Fruit fly (Drosophila melanogaster) whole organism, embryonic: ENCODE data around the gene CG9855.

ENCODE experiments used
- Atf6 ChIP-seq: fragments of 200-800 bp; sonication (Bioruptor generic); IDR thresholded peaks from 2 replicates; pipeline ENCODE4 v1.3.6; 2022; ENCODE audit warnings: missing biosample characterization, missing genetic modification characterization
- C15 ChIP-seq: fragments of 200-800 bp; sonication (Bioruptor generic); IDR thresholded peaks from 3 replicates; pipeline ENCODE4 v1.3.6; 2022; ENCODE audit warnings: missing biosample characterization, missing genetic modification characterization
- CG10543 ChIP-seq: fragments of 200-800 bp; sonication (Bioruptor generic); optimal IDR thresholded peaks from 3 replicates; lab custom pipeline; 2017; ENCODE audit warnings: missing biosample characterization, mild to moderate bottlenecking, missing genetic modification characterization, moderate library complexity
- CG11723 ChIP-seq: fragments of 200-800 bp; sonication (Bioruptor generic); optimal IDR thresholded peaks from 2 replicates; lab custom pipeline; 2017; ENCODE audit warnings: missing biosample characterization, mild to moderate bottlenecking, missing genetic modification characterization
- CG12104 ChIP-seq: fragments of 200-800 bp; sonication (Bioruptor generic); optimal IDR thresholded peaks from 3 replicates; lab custom pipeline; 2016; ENCODE audit warnings: missing biosample characterization, missing genetic modification characterization
- CG14014 ChIP-seq: fragments of 200-800 bp; sonication (Bioruptor generic); IDR thresholded peaks from 2 replicates; pipeline ENCODE4 v1.3.6; 2022; ENCODE audit warnings: missing biosample characterization, missing genetic modification characterization
- CG14860 ChIP-seq: fragments of 200-800 bp; sonication (Bioruptor generic); IDR thresholded peaks from 3 replicates; pipeline ENCODE4 v1.3.6; 2022; ENCODE audit warnings: missing biosample characterization, missing genetic modification characterization; ENCODE audit not compliant: partially characterized antibody
- CG14965 ChIP-seq: fragments of 200-800 bp; sonication (Bioruptor generic); optimal IDR thresholded peaks from 2 replicates; lab custom pipeline; 2016; ENCODE audit warnings: missing biosample characterization, missing genetic modification characterization, borderline replicate concordance
- CG17568 ChIP-seq: fragments of 200-800 bp; sonication (Bioruptor generic); optimal IDR thresholded peaks from 2 replicates; lab custom pipeline; 2018; ENCODE audit warnings: missing biosample characterization, mild to moderate bottlenecking, missing genetic modification characterization, moderate library complexity
- CG17829 ChIP-seq: fragments of 200-800 bp; optimal IDR thresholded peaks from 2 replicates; lab custom pipeline; 2019; ENCODE audit warnings: missing biosample characterization, mild to moderate bottlenecking, missing genetic modification characterization, moderate library complexity
- CG1792 ChIP-seq: fragments of 200-800 bp; sonication (Bioruptor generic); optimal IDR thresholded peaks from 2 replicates; lab custom pipeline; 2016; ENCODE audit warnings: missing biosample characterization, missing genetic modification characterization
- CG18476 ChIP-seq: fragments of 200-800 bp; sonication (Bioruptor generic); optimal IDR thresholded peaks from 2 replicates; lab custom pipeline; 2016; ENCODE audit warnings: missing biosample characterization, mild to moderate bottlenecking, missing genetic modification characterization
- CG2120 ChIP-seq: fragments of 200-800 bp; sonication (Bioruptor generic); optimal IDR thresholded peaks from 3 replicates; lab custom pipeline; 2016; ENCODE audit warnings: missing biosample characterization, missing genetic modification characterization
- CG30431 ChIP-seq: fragments of 200-800 bp; sonication (Bioruptor generic); optimal IDR thresholded peaks from 2 replicates; lab custom pipeline; 2017; ENCODE audit warnings: missing biosample characterization, missing genetic modification characterization
- CG3163 ChIP-seq: fragments of 200-800 bp; sonication (Bioruptor generic); optimal IDR thresholded peaks from 3 replicates; lab custom pipeline; 2016; ENCODE audit warnings: missing biosample characterization, missing genetic modification characterization
- CG5180 ChIP-seq: fragments of 200-800 bp; sonication (Bioruptor generic); optimal IDR thresholded peaks from 3 replicates; lab custom pipeline; 2017; ENCODE audit warnings: missing biosample characterization, missing genetic modification characterization, mild to moderate bottlenecking, moderate library complexity, missing genetic modification reagents
- CG6683 ChIP-seq: fragments of 200-800 bp; sonication (Bioruptor generic); optimal IDR thresholded peaks from 2 replicates; lab custom pipeline; 2017; ENCODE audit warnings: missing biosample characterization, mild to moderate bottlenecking, missing genetic modification characterization, missing genetic modification reagents
- CG6765 ChIP-seq: fragments of 200-800 bp; sonication (Bioruptor generic); optimal IDR thresholded peaks from 3 replicates; lab custom pipeline; 2017; ENCODE audit warnings: missing biosample characterization, mild to moderate bottlenecking, missing genetic modification characterization
- CG6854 ChIP-seq: fragments of 200-800 bp; sonication (Bioruptor generic); optimal IDR thresholded peaks from 3 replicates; lab custom pipeline; 2017; ENCODE audit warnings: missing biosample characterization, mild to moderate bottlenecking, missing genetic modification characterization
- CG7839 ChIP-seq: fragments of 200-800 bp; sonication (Bioruptor generic); optimal IDR thresholded peaks from 3 replicates; lab custom pipeline; 2018; ENCODE audit warnings: missing biosample characterization, mild to moderate bottlenecking, missing genetic modification characterization, moderate library complexity
- CG7987 ChIP-seq: fragments of 200-800 bp; sonication (Bioruptor generic); optimal IDR thresholded peaks from 2 replicates; lab custom pipeline; 2018; ENCODE audit warnings: missing biosample characterization, mild to moderate bottlenecking, missing genetic modification characterization, moderate library complexity
- CG9727 ChIP-seq: fragments of 200-800 bp; sonication (Bioruptor generic); optimal IDR thresholded peaks from 3 replicates; lab custom pipeline; 2017; ENCODE audit warnings: missing biosample characterization, mild to moderate bottlenecking, missing genetic modification characterization
- Gsc ChIP-seq: fragments of 200-800 bp; sonication (Bioruptor generic); IDR thresholded peaks from 2 replicates; pipeline ENCODE4 v1.3.6; 2022; ENCODE audit warnings: missing biosample characterization, missing genetic modification characterization
- Hr39 ChIP-seq: fragments of >200 bp; optimal IDR thresholded peaks from 2 replicates; lab custom pipeline; 2017
- Kr ChIP-seq: fragments of 200-800 bp; sonication (Bioruptor generic); optimal IDR thresholded peaks from 2 replicates; lab custom pipeline; 2017; ENCODE audit warnings: missing biosample characterization, mild to moderate bottlenecking, missing genetic modification characterization
- Opbp ChIP-seq: fragments of 200-800 bp; sonication (Bioruptor generic); IDR thresholded peaks from 3 replicates; pipeline ENCODE4 v1.3.6; 2022; ENCODE audit warnings: missing biosample characterization, missing genetic modification characterization; ENCODE audit not compliant: partially characterized antibody
- Sox100B ChIP-seq: fragments of 200-800 bp; sonication (Bioruptor generic); optimal IDR thresholded peaks from 3 replicates; lab custom pipeline; 2018; ENCODE audit warnings: missing biosample characterization, mild to moderate bottlenecking, missing genetic modification characterization
- Tbp ChIP-seq: fragments of >200 bp; optimal IDR thresholded peaks from 2 replicates; lab custom pipeline; 2018; ENCODE audit warnings: missing biosample characterization, missing genetic modification characterization
- ash1 ChIP-seq: fragments of 200-800 bp; sonication (Bioruptor generic); optimal IDR thresholded peaks from 2 replicates; lab custom pipeline; 2018; ENCODE audit warnings: missing biosample characterization, mild to moderate bottlenecking, missing genetic modification characterization
- bbx ChIP-seq: fragments of 200-800 bp; sonication (Bioruptor generic); IDR thresholded peaks from 2 replicates; pipeline ENCODE4 v1.3.6; 2022; ENCODE audit warnings: missing biosample characterization, missing genetic modification characterization; ENCODE audit not compliant: partially characterized antibody
- bigmax ChIP-seq: fragments of 200-800 bp; sonication (Bioruptor generic); optimal IDR thresholded peaks from 2 replicates; lab custom pipeline; 2018; ENCODE audit warnings: missing biosample characterization, mild to moderate bottlenecking, missing genetic modification characterization
- ci ChIP-seq: fragments of 200-800 bp; sonication (Bioruptor generic); IDR thresholded peaks from 3 replicates; pipeline ENCODE4 v1.3.6; 2022; ENCODE audit warnings: missing biosample characterization, missing genetic modification characterization
- corto ChIP-seq: fragments of 200-800 bp; sonication (Bioruptor generic); optimal IDR thresholded peaks from 2 replicates; lab custom pipeline; 2016; ENCODE audit warnings: missing biosample characterization, mild to moderate bottlenecking, missing genetic modification characterization, moderate library complexity
- cwo ChIP-seq: fragments of 200-800 bp; sonication (Bioruptor generic); optimal IDR thresholded peaks from 3 replicates; lab custom pipeline; 2017; ENCODE audit warnings: missing biosample characterization, missing genetic modification characterization, mild to moderate bottlenecking, moderate library complexity, missing genetic modification reagents
- dati ChIP-seq: fragments of 200-800 bp; sonication (Bioruptor generic); IDR thresholded peaks from 2 replicates; pipeline ENCODE4 v1.3.6; 2022; ENCODE audit warnings: missing biosample characterization, missing genetic modification characterization
- gcm ChIP-seq: fragments of 200-800 bp; sonication (Bioruptor generic); optimal IDR thresholded peaks from 2 replicates; lab custom pipeline; 2019; ENCODE audit warnings: missing biosample characterization, mild to moderate bottlenecking, missing genetic modification characterization, moderate library complexity
- gt ChIP-seq: fragments of 200-800 bp; sonication (Bioruptor generic); IDR thresholded peaks from 2 replicates; pipeline ENCODE4 v1.3.6; 2022; ENCODE audit warnings: missing biosample characterization, missing genetic modification characterization
- ham ChIP-seq: fragments of 200-800 bp; sonication (Bioruptor generic); IDR thresholded peaks from 2 replicates; pipeline ENCODE4 v1.3.6; 2022; ENCODE audit warnings: missing biosample characterization, missing genetic modification characterization
- hth ChIP-seq: fragments of >200 bp; optimal IDR thresholded peaks from 2 replicates; lab custom pipeline; 2017; ENCODE audit warnings: inconsistent platforms
- insv ChIP-seq, 2 experiments: fragments of 200-800 bp; sonication (Bioruptor generic); optimal IDR thresholded peaks; 3 replicates each; lab custom pipeline; 2016 to 2018; ENCODE audit warnings: missing biosample characterization in 2 of 2, missing genetic modification characterization in 2 of 2
- jigr1 ChIP-seq: fragments of 200-800 bp; sonication (Bioruptor generic); IDR thresholded peaks from 3 replicates; pipeline ENCODE4 v1.3.6; 2022; ENCODE audit warnings: missing biosample characterization, missing genetic modification characterization
- luna ChIP-seq: fragments of 200-800 bp; sonication (Bioruptor generic); optimal IDR thresholded peaks from 2 replicates; lab custom pipeline; 2016; ENCODE audit warnings: missing biosample characterization, missing genetic modification characterization
- mld ChIP-seq: fragments of 200-800 bp; sonication (Bioruptor generic); IDR thresholded peaks from 3 replicates; pipeline ENCODE4 v1.3.6; 2022; ENCODE audit warnings: missing biosample characterization, missing genetic modification characterization; ENCODE audit not compliant: partially characterized antibody
- pfk ChIP-seq: fragments of 200-800 bp; sonication (Bioruptor generic); optimal IDR thresholded peaks from 2 replicates; lab custom pipeline; 2018; ENCODE audit warnings: missing biosample characterization, mild to moderate bottlenecking, missing genetic modification characterization, moderate library complexity
- pita ChIP-seq: fragments of 200-800 bp; sonication (Bioruptor generic); optimal IDR thresholded peaks from 2 replicates; lab custom pipeline; 2017; ENCODE audit warnings: missing biosample characterization, mild to moderate bottlenecking, missing genetic modification characterization
- ro ChIP-seq: fragments of 200-800 bp; sonication (Bioruptor generic); IDR thresholded peaks from 2 replicates; pipeline ENCODE4 v1.3.6; 2022; ENCODE audit warnings: missing biosample characterization, missing genetic modification characterization
- sd ChIP-seq: fragments of 200-800 bp; sonication (Bioruptor generic); optimal IDR thresholded peaks from 3 replicates; lab custom pipeline; 2018; ENCODE audit warnings: missing biosample characterization, mild to moderate bottlenecking, missing genetic modification characterization, moderate library complexity
- shn ChIP-seq: fragments of 200-800 bp; sonication (Bioruptor generic); optimal IDR thresholded peaks from 3 replicates; lab custom pipeline; 2016; ENCODE audit warnings: missing biosample characterization, missing genetic modification characterization
- sisA ChIP-seq: fragments of 200-800 bp; sonication (Bioruptor generic); IDR thresholded peaks from 2 replicates; pipeline ENCODE4 v1.3.6; 2022; ENCODE audit warnings: missing biosample characterization, missing genetic modification characterization
- trh ChIP-seq: fragments of 200-800 bp; sonication (Bioruptor generic); optimal IDR thresholded peaks from 2 replicates; lab custom pipeline; 2016; ENCODE audit warnings: missing biosample characterization, missing genetic modification characterization
- vnd ChIP-seq: fragments of 200-800 bp; sonication (Bioruptor generic); IDR thresholded peaks from 3 replicates; pipeline ENCODE4 v1.3.6; 2022; ENCODE audit warnings: missing biosample characterization, missing genetic modification characterization; ENCODE audit not compliant: partially characterized antibody
- zfh1 ChIP-seq: fragments of 200-800 bp; sonication (Bioruptor generic); IDR thresholded peaks from 3 replicates; pipeline ENCODE4 v1.3.6; 2022; ENCODE audit warnings: missing biosample characterization, missing genetic modification characterization

The CG9855 gene

dm6 chr3R:4387490-4387889 lies 10.2 kb downstream of the CG9855 start, which contains the start of gene tub (continued):
- TF ChIP-seq CG7987 (GFP tag; lab: Kevin White, UChicago) (peak; percentile 73), mld (GFP tag; lab: Robert Waterston, UW) (no peak), Kr (GFP tag; lab: Kevin White, UChicago) (no peak), sisA (no peak), CG6765 (GFP tag; lab: Kevin White, UChicago) (no peak), C15 (GFP tag; lab: Robert Waterston, UW) (no peak), corto (GFP tag; lab: Kevin White, UChicago) (no peak), CG14860 (no peak), CG6683 (no peak), cwo (no peak), CG1792 (no peak), pita (no peak), shn (GFP tag; lab: Kevin White, UChicago) (peak; percentile 31), CG10543 (peak; percentile 22), Tbp (GFP tag; lab: Kevin White, UChicago) (no peak), ham (GFP tag; lab: Robert Waterston, UW) (no peak), dati (no peak), zfh1 (peak; percentile 66; the same call in 2 of the 3 replicates), Hr39 (lab: Kevin White, UChicago) (no peak), pfk (GFP tag; lab: Kevin White, UChicago) (no peak), CG2120 (peak; percentile 65), Opbp (GFP tag; lab: Robert Waterston, UW) (no peak), CG11723 (GFP tag; lab: Kevin White, UChicago) (no peak), bigmax (GFP tag; lab: Kevin White, UChicago) (no peak), CG18476 (GFP tag; lab: Kevin White, UChicago) (no peak), Atf6 (GFP tag; lab: Robert Waterston, UW) (peak; percentile 32; the same call in 1 of the 2 replicates), trh (GFP tag; lab: Kevin White, UChicago) (no peak), CG7839 (tag; lab: Kevin White, UChicago) (no peak), CG17829 (tag; lab: Kevin White, UChicago) (peak; percentile 57), CG14014 (GFP tag; lab: Robert Waterston, UW) (peak; percentile 40; the same call in 1 of the 2 replicates), ci (GFP tag; lab: Robert Waterston, UW) (no peak), CG6854 (GFP tag; lab: Kevin White, UChicago) (no peak), sd (tag; lab: Kevin White, UChicago) (no peak), Gsc (GFP tag; lab: Robert Waterston, UW) (no peak), jigr1 (GFP tag; lab: Robert Waterston, UW) (no peak; the same call in 2 of the 3 replicates), CG9727 (GFP tag; lab: Kevin White, UChicago) (no peak), ash1 (GFP tag; lab: Kevin White, UChicago) (no peak), CG3163 (GFP tag; lab: Kevin White, UChicago) (no peak), luna (GFP tag; lab: Kevin White, UChicago) (no peak), bbx (GFP tag; lab: Robert Waterston, UW) (peak; percentile 27; the same call in 1 of the 2 replicates), gcm (GFP tag; lab: Kevin White, UChicago) (no peak), Sox100B (GFP tag; lab: Kevin White, UChicago) (no peak), CG12104 (no peak), CG30431 (GFP tag; lab: Kevin White, UChicago) (no peak), ro (GFP tag; lab: Robert Waterston, UW) (no peak), CG17568 (GFP tag; lab: Kevin White, UChicago) (no peak), vnd (GFP tag; lab: Robert Waterston, UW) (no peak), gt (no peak), CG5180 (GFP tag; lab: Kevin White, UChicago) (no peak), CG14965 (no peak), insv (GFP tag; optimal IDR thresholded peaks at IDR 0.05; lab: Kevin White, UChicago) (peak in 1 of 2 experiments; percentile 8), hth (no peak)
